Worm (Caenorhabditis elegans) whole organism, L1 larva: ENCODE measurements around the gene Y46E12A.2.

ENCODE experiments used
- mep-1 ChIP-seq: fragments of 150-350 bp; optimal IDR thresholded peaks from 2 replicates; lab custom pipeline; 2014; ENCODE audit warnings: missing biosample characterization, missing genetic modification characterization
- nhr-11 ChIP-seq: fragments of 150-350 bp; optimal IDR thresholded peaks from 2 replicates; lab custom pipeline; 2014; ENCODE audit warnings: missing biosample characterization, missing genetic modification characterization
- nhr-85 ChIP-seq: sonication (generic microtip); peaks from one replicate; lab custom pipeline; 2016; ENCODE audit warnings: missing genetic modification characterization, inconsistent platforms, missing compliant biosample characterization
- tbx-2 ChIP-seq: sonication (generic microtip); optimal IDR thresholded peaks from 2 replicates; lab custom pipeline; 2016; ENCODE audit warnings: missing genetic modification characterization, missing compliant biosample characterization
- unc-62 ChIP-seq: fragments of 150-350 bp; optimal IDR thresholded peaks from 2 replicates; lab custom pipeline; 2014; ENCODE audit warnings: missing biosample characterization, missing genetic modification reagents, missing genetic modification characterization
- ztf-11 ChIP-seq, 2 experiments: sonication (generic microtip); optimal IDR thresholded peaks; 2 replicates each; lab custom pipeline; 2016 to 2017; ENCODE audit warnings: missing genetic modification characterization in 2 of 2, missing biosample characterization in 1 of 2, missing compliant biosample characterization in 1 of 2

DNA sequence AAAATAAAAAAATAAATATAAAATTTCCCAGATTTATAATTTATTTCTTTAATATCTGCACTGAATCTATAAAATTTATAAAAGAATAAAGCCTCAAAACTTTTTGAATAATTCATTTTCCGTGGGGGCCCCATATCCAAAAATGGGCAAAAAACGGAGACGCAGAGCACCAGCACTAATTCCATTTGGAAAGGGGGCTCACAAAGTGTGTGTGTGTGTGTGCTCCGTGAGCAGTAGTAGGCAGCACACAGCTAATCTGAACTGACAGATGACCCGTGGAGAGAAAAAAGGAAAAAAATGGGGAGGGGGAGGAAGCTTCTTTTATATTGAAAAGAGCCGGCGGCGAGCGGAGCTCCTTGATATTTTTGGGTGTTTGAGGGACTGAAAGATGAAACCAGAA is 33.2 kb downstream of the Y46E12A.2 start:
- no peak for TF ChIP-seq ztf-11 (tag; optimal IDR thresholded peaks at IDR 0.05; lab: Kevin White, UChicago)
- TF ChIP-seq unc-62 (GFP tag; lab: Kevin White, UChicago), result no peak
- no peak for TF ChIP-seq nhr-85 (tag; lab: Kevin White, UChicago)
- no peak for TF ChIP-seq nhr-11 (tag; lab: Kevin White, UChicago)
- TF ChIP-seq tbx-2 (tag; lab: Kevin White, UChicago), result no peak
- no peak for TF ChIP-seq mep-1 (tag; lab: Kevin White, UChicago)
